Worm (Caenorhabditis elegans) whole organism, young adult: ENCODE data around the gene K03H1.12.

Experiments
- K12H6.12 ChIP-seq: fragments of 200-800 bp; sonication (Bioruptor generic); optimal IDR thresholded peaks from 2 replicates; lab custom pipeline; 2018; ENCODE audit warnings: mild to moderate bottlenecking, missing genetic modification characterization, missing compliant biosample characterization
- aptf-2 ChIP-seq: fragments of 200-800 bp; sonication (Bioruptor generic); conservative IDR thresholded peaks from 2 replicates; pipeline ENCODE4 v1.3.6; 2022; ENCODE audit warnings: missing genetic modification reagents, missing genetic modification characterization, missing compliant biosample characterization
- attf-3 ChIP-seq: fragments of 200-800 bp; sonication (Bioruptor generic); conservative IDR thresholded peaks from 2 replicates; pipeline ENCODE4 v1.3.6; 2022; ENCODE audit warnings: missing genetic modification reagents, missing genetic modification characterization, missing compliant biosample characterization
- ceh-58 ChIP-seq: fragments of 200-800 bp; sonication (Bioruptor generic); IDR thresholded peaks from 2 replicates; pipeline ENCODE4 v1.3.6; 2022; ENCODE audit warnings: missing genetic modification characterization, missing compliant biosample characterization
- dpl-1 ChIP-seq: fragments of 150-350 bp; optimal IDR thresholded peaks from 2 replicates; lab custom pipeline; 2014; ENCODE audit warnings: missing biosample characterization, missing genetic modification reagents, missing genetic modification characterization
- nfya-1 ChIP-seq: sonication (generic microtip); optimal IDR thresholded peaks from 2 replicates; lab custom pipeline; 2017; ENCODE audit warnings: antibody characterized with exemption, missing compliant biosample characterization, missing genetic modification characterization, borderline replicate concordance; ENCODE audit not compliant: insufficient read depth
- nhr-90 ChIP-seq: sonication (generic microtip); optimal IDR thresholded peaks from 2 replicates; lab custom pipeline; 2016; ENCODE audit warnings: missing genotype, mild to moderate bottlenecking, missing genetic modification characterization, missing compliant biosample characterization
- rcor-1 ChIP-seq: fragments of 200-800 bp; sonication (Bioruptor generic); IDR thresholded peaks from 2 replicates; pipeline ENCODE4 v1.3.6; 2022; ENCODE audit warnings: missing genetic modification reagents, missing genetic modification characterization, missing compliant biosample characterization
- snpc-1.1 ChIP-seq: sonication (generic microtip); optimal IDR thresholded peaks from 2 replicates; lab custom pipeline; 2017; ENCODE audit warnings: missing genetic modification characterization, mild to moderate bottlenecking, missing compliant biosample characterization, antibody characterized with exemption, moderate library complexity, missing genotype, missing genetic modification reagents; ENCODE audit not compliant: insufficient read depth

ce11 chrIII:9905307-9905706 is 36.1 kb upstream of the K03H1.12 start:
- TF ChIP-seq ceh-58 (GFP tag; lab: Robert Waterston, UW): no peak
- TF ChIP-seq attf-3 (GFP tag; lab: Robert Waterston, UW): no peak
- TF ChIP-seq nfya-1 (tag; lab: Kevin White, UChicago): no peak
- TF ChIP-seq K12H6.12: peak; percentile 34
- no peak for TF ChIP-seq nhr-90 (tag; lab: Kevin White, UChicago)
- no peak for TF ChIP-seq aptf-2 (GFP tag; lab: Robert Waterston, UW)
- no peak for TF ChIP-seq rcor-1 (GFP tag; lab: Robert Waterston, UW)
- no peak for TF ChIP-seq snpc-1.1 (tag; lab: Kevin White, UChicago)
- TF ChIP-seq dpl-1: no peak
